Worm (Caenorhabditis elegans) whole organism, late embryonic: ENCODE measurements around the gene C35B1.3.

Experiments
- ceh-22 ChIP-seq: sonication (generic microtip); optimal IDR thresholded peaks from 2 replicates; lab custom pipeline; 2017; ENCODE audit warnings: missing biosample characterization, missing genetic modification characterization
- ceh-6 ChIP-seq: fragments of 200-800 bp; sonication (Bioruptor generic); optimal IDR thresholded peaks from 2 replicates; lab custom pipeline; 2018; ENCODE audit warnings: mild to moderate bottlenecking, missing genetic modification characterization, missing compliant biosample characterization
- eyg-1 ChIP-seq: sonication (generic microtip); optimal IDR thresholded peaks from 2 replicates; lab custom pipeline; 2016; ENCODE audit warnings: missing genotype, missing genetic modification characterization, missing compliant biosample characterization
- hlh-15 ChIP-seq: sonication (generic microtip); optimal IDR thresholded peaks from 2 replicates; lab custom pipeline; 2016; ENCODE audit warnings: missing genetic modification characterization, missing compliant biosample characterization
- odd-2 ChIP-seq: sonication (generic microtip); optimal IDR thresholded peaks from 2 replicates; lab custom pipeline; 2017; ENCODE audit warnings: antibody characterized with exemption, mild to moderate bottlenecking, missing genetic modification characterization, missing compliant biosample characterization
- pag-3 ChIP-seq: sonication (generic microtip); optimal IDR thresholded peaks from 2 replicates; lab custom pipeline; 2016; ENCODE audit warnings: missing compliant biosample characterization, missing genetic modification characterization, borderline replicate concordance
- pat-9 ChIP-seq: fragments of 200-800 bp; sonication (Bioruptor generic); optimal IDR thresholded peaks from 2 replicates; lab custom pipeline; 2018; ENCODE audit warnings: mild to moderate bottlenecking, missing genetic modification characterization, moderate library complexity, missing compliant biosample characterization
- pha-4 ChIP-seq: fragments of 150-350 bp; optimal IDR thresholded peaks from 2 replicates; lab custom pipeline; 2018; ENCODE audit warnings: missing biosample characterization, missing genetic modification reagents, missing genetic modification characterization
- ref-2 ChIP-seq: sonication (generic microtip); optimal IDR thresholded peaks from 2 replicates; lab custom pipeline; 2016; ENCODE audit warnings: missing genetic modification characterization, missing compliant biosample characterization
- sdc-2 ChIP-seq: sonication (generic microtip); optimal IDR thresholded peaks from 2 replicates; lab custom pipeline; 2016; ENCODE audit warnings: missing genotype, missing genetic modification characterization, missing compliant biosample characterization
- sox-4 ChIP-seq: sonication (generic microtip); optimal IDR thresholded peaks from 2 replicates; lab custom pipeline; 2017; ENCODE audit warnings: mild to moderate bottlenecking, missing genetic modification characterization, inconsistent platforms, missing compliant biosample characterization
- syd-9 ChIP-seq: sonication (generic microtip); optimal IDR thresholded peaks from 2 replicates; lab custom pipeline; 2016; ENCODE audit warnings: mild to moderate bottlenecking, missing genetic modification characterization, moderate library complexity, missing compliant biosample characterization

ce11 chrIV:4049398-4049998 lies 31.5 kb upstream of the C35B1.3 start, which contains the start of gene pcn-1:
- no peak for TF ChIP-seq pat-9
- TF ChIP-seq ceh-6 (GFP tag; lab: Kevin White, UChicago), result no peak
- no peak for TF ChIP-seq syd-9 (tag; lab: Kevin White, UChicago)
- peak; percentile 25 for TF ChIP-seq ref-2 (tag; lab: Kevin White, UChicago)
- TF ChIP-seq pag-3 (tag; lab: Kevin White, UChicago), result no peak
- TF ChIP-seq eyg-1 (tag; lab: Kevin White, UChicago), result no peak
- TF ChIP-seq hlh-15 (tag; lab: Kevin White, UChicago), result no peak
- TF ChIP-seq sdc-2 (tag; lab: Kevin White, UChicago), result no peak
- no peak for TF ChIP-seq ceh-22 (tag; lab: Kevin White, UChicago)
- no peak for TF ChIP-seq pha-4
- no peak for TF ChIP-seq odd-2 (tag; lab: Kevin White, UChicago)
- TF ChIP-seq sox-4 (tag; lab: Kevin White, UChicago), result no peak
